Worm (Caenorhabditis elegans): ENCODE results near the gene atrn-1.

atrn-1 gene

DNA sequence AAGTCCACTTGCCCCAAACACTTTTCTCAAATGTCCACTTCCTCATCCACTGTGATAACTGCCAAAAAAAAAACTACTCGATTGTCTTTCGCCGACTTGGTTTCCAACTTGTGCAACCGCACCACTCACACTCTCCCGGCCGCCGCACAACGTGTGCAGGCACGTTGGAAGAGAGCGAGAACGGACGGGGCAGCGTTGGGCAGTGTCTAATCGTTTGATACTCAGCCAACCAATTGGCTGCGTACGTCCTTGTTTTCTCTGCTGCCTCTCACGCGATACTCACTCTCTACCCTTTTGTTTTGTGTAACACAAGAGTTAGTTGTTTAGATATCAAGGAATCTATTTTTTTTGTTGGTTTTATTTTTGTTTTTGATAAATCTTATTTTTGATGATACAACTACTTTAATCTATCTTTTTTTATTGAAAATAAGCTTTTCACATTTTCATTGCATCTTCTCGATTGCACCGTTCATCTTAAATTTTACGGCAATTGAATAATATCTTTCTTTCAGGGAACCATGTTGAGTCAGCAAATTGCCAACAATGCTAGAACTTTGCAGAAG is 42.2 kb downstream of the atrn-1 start, which contains the start of gene sucl-1 (continued):
- TF ChIP-seq F22D6.2 (tag; optimal IDR thresholded peaks at IDR 0.05) (peak; percentile 58), bed-1 (GFP tag; IDR thresholded peaks at IDR 0.05) (no peak), dox-1 (GFP tag; IDR thresholded peaks at IDR 0.05) (peak; percentile 94), D2030.7 (GFP tag; IDR thresholded peaks at IDR 0.05) (no peak), egl-18 (GFP tag; IDR thresholded peaks at IDR 0.05) (no peak), athp-1 (tag; optimal IDR thresholded peaks at IDR 0.05) (no peak), ceh-27 (GFP tag; optimal IDR thresholded peaks at IDR 0.05) (peak; percentile 90), tlf-1 (GFP tag; optimal IDR thresholded peaks at IDR 0.05) (peak; percentile 12), snpc-1.3 (tag; optimal IDR thresholded peaks at IDR 0.05; ENCODE audit: insufficient read depth) (no peak), lag-1 (GFP tag; IDR thresholded peaks at IDR 0.05) (no peak), fkh-3 (tag; optimal IDR thresholded peaks at IDR 0.05) (no peak)

DNA sequence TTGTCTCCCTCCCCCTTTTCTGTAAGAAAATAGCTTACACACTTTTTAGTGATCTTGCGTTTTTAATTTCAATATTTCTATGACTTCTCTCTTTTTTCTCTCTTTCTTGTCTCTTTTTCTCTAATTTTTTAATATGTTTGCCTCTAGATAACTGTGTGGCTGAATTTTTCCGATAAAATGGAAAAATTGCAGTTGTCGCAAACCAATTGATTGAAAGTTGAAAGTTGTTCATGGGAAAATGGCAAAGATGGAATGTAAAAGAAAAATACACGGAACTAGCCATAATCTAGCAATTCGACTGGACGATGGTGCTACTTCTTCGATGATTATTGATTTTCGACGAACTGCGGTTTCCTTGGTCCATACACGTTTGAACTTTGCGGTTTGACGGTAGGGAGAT is 44.5 kb downstream of the atrn-1 start:
- TF ChIP-seq ztf-22 (GFP tag; optimal IDR thresholded peaks at IDR 0.05): no peak
- peak; percentile 71 for TF ChIP-seq nhr-80 (tag; optimal IDR thresholded peaks at IDR 0.05)
- TF ChIP-seq let-607 (tag; optimal IDR thresholded peaks at IDR 0.05): peak; percentile 7 to 62
- no peak for TF ChIP-seq madf-3 (GFP tag; IDR thresholded peaks at IDR 0.05)
- no peak for TF ChIP-seq madf-8 (GFP tag; conservative IDR thresholded peaks at IDR 0.05)
- TF ChIP-seq aptf-2 (GFP tag; conservative IDR thresholded peaks at IDR 0.05): no peak
- no peak for TF ChIP-seq attf-5 (GFP tag; optimal IDR thresholded peaks at IDR 0.05)

DNA sequence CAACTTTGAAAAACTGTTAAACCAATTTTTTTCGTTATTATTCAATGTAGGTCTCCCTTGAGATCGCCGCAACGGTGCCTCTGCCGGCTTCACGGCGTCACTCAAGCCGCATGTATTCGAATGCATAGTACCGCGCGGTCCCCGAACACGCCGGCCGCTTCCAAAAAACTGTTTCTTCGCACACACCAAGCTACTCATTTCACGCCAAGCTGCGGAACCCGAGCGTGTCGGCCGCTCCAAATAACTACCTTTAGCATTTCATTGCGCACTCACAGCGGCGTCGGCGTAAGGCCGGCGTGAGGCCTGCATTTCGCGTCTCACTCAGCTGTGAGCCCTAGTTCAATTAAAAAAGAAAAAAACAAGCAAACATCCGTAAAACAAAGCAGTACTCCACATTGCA is 45.2 kb downstream of the atrn-1 start:
- TF ChIP-seq unc-62 (GFP tag; optimal IDR thresholded peaks at IDR 0.05) (no peak), zim-3 (tag; optimal IDR thresholded peaks at IDR 0.05) (no peak), ztf-18 (tag; optimal IDR thresholded peaks at IDR 0.05) (no peak), sdz-38 (tag; optimal IDR thresholded peaks at IDR 0.05) (no peak), efl-1 (GFP tag; optimal IDR thresholded peaks at IDR 0.05) (no peak), tlf-1 (GFP tag; optimal IDR thresholded peaks at IDR 0.05) (no peak), nfya-1 (tag; optimal IDR thresholded peaks at IDR 0.05; ENCODE audit: borderline replicate concordance, insufficient read depth) (no peak), attf-5 (GFP tag; optimal IDR thresholded peaks at IDR 0.05) (no peak), rpc-1 (optimal IDR thresholded peaks at IDR 0.05) (no peak), rpc-1 (tag; optimal IDR thresholded peaks at IDR 0.05) (no peak), ztf-28 (GFP tag; IDR thresholded peaks at IDR 0.05) (no peak), zfh-2 (GFP tag; conservative IDR thresholded peaks at IDR 0.05) (peak; percentile 73), dox-1 (GFP tag; IDR thresholded peaks at IDR 0.05) (no peak), ceh-40 (GFP tag; IDR thresholded peaks at IDR 0.05) (no peak), sea-2 (GFP tag; IDR thresholded peaks at IDR 0.05) (no peak), somi-1 (GFP tag; optimal IDR thresholded peaks at IDR 0.05) (no peak), mcd-1 (GFP tag; IDR thresholded peaks at IDR 0.05) (0 out of 2 replicates have a peak, but pooled peaks have one; percentile 8), mel-28 (tag; optimal IDR thresholded peaks at IDR 0.05; ENCODE audit: borderline replicate concordance) (no peak), snpc-1.1 (tag; optimal IDR thresholded peaks at IDR 0.05; ENCODE audit: insufficient read depth) (no peak), bed-1 (GFP tag; IDR thresholded peaks at IDR 0.05) (no peak), F52B5.7 (tag; optimal IDR thresholded peaks at IDR 0.05) (peak; percentile 19), let-526 (GFP tag; IDR thresholded peaks at IDR 0.05) (no peak), T26A5.8 (tag; optimal IDR thresholded peaks at IDR 0.05) (no peak), egl-44 (GFP tag; IDR thresholded peaks at IDR 0.05) (no peak), snpc-4 (GFP tag; optimal IDR thresholded peaks at IDR 0.05) (no peak), snpc-4 (tag; optimal IDR thresholded peaks at IDR 0.05) (peak in 2 of 4 experiments; percentile 8 to 17), F10E7.11 (tag; optimal IDR thresholded peaks at IDR 0.05) (no peak), F33H1.4 (GFP tag; IDR thresholded peaks at IDR 0.05) (no peak), madf-10 (tag; optimal IDR thresholded peaks at IDR 0.05) (no peak), attf-3 (GFP tag; conservative IDR thresholded peaks at IDR 0.05) (no peak), xnd-1 (tag; optimal IDR thresholded peaks at IDR 0.05) (no peak), rcor-1 (GFP tag; IDR thresholded peaks at IDR 0.05) (no peak), fkh-3 (tag; optimal IDR thresholded peaks at IDR 0.05) (no peak)

Data from whole organism, young adult.